Fruit fly (Drosophila melanogaster) whole organism, embryonic: ENCODE measurements around the gene CG2278.
A peak's percentile ranks its signal among the peaks of the same experiment; 100 is the strongest.

Experiments used
- ATbp ChIP-seq: fragments of 200-800 bp; sonication (Bioruptor generic); optimal IDR thresholded peaks from 2 replicates; lab custom pipeline; 2017; ENCODE audit warnings: missing biosample characterization, mild to moderate bottlenecking, missing genetic modification characterization, missing genetic modification reagents
- Aef1 ChIP-seq: fragments of 200-800 bp; sonication (Bioruptor generic); IDR thresholded peaks from 3 replicates; pipeline ENCODE4 v1.3.6; 2022; ENCODE audit warnings: missing biosample characterization, missing genetic modification characterization
- Antp ChIP-seq: fragments of 200-800 bp; sonication (Bioruptor generic); optimal IDR thresholded peaks from 3 replicates; lab custom pipeline; 2016; ENCODE audit warnings: missing biosample characterization, missing genetic modification characterization
- BtbVII ChIP-seq: fragments of 200-800 bp; sonication (Bioruptor generic); optimal IDR thresholded peaks from 3 replicates; lab custom pipeline; 2017; ENCODE audit warnings: missing biosample characterization, mild to moderate bottlenecking, missing genetic modification characterization
- CG10267 ChIP-seq: fragments of 200-800 bp; sonication (Bioruptor generic); optimal IDR thresholded peaks from 2 replicates; lab custom pipeline; 2018; ENCODE audit warnings: missing biosample characterization, mild to moderate bottlenecking, missing genetic modification characterization, moderate library complexity
- CG11696 ChIP-seq: fragments of 200-800 bp; sonication (Bioruptor generic); IDR thresholded peaks from 2 replicates; pipeline ENCODE4 v1.3.6; 2022; ENCODE audit warnings: missing biosample characterization, missing genetic modification characterization
- CG13287 ChIP-seq: fragments of 200-800 bp; sonication (Bioruptor generic); IDR thresholded peaks from 2 replicates; pipeline ENCODE4 v1.3.6; 2022; ENCODE audit warnings: missing biosample characterization, missing genetic modification characterization; ENCODE audit not compliant: partially characterized antibody
- CG14860 ChIP-seq: fragments of 200-800 bp; sonication (Bioruptor generic); IDR thresholded peaks from 3 replicates; pipeline ENCODE4 v1.3.6; 2022; ENCODE audit warnings: missing biosample characterization, missing genetic modification characterization; ENCODE audit not compliant: partially characterized antibody
- CG15269 ChIP-seq: fragments of 200-800 bp; sonication (Bioruptor generic); optimal IDR thresholded peaks from 2 replicates; lab custom pipeline; 2018; ENCODE audit warnings: missing biosample characterization, mild to moderate bottlenecking, missing genetic modification characterization, moderate library complexity
- CG1832 ChIP-seq: fragments of 200-800 bp; sonication (Bioruptor generic); optimal IDR thresholded peaks from 2 replicates; lab custom pipeline; 2017; ENCODE audit warnings: missing biosample characterization, mild to moderate bottlenecking, missing genetic modification characterization, inconsistent platforms
- CG2120 ChIP-seq: fragments of 200-800 bp; sonication (Bioruptor generic); optimal IDR thresholded peaks from 3 replicates; lab custom pipeline; 2016; ENCODE audit warnings: missing biosample characterization, missing genetic modification characterization
- CG31441 ChIP-seq: fragments of 200-800 bp; sonication (Bioruptor generic); IDR thresholded peaks from 2 replicates; pipeline ENCODE4 v1.3.6; 2022; ENCODE audit warnings: missing biosample characterization, missing genetic modification characterization
- CG3281 ChIP-seq: fragments of 200-800 bp; sonication (Bioruptor generic); optimal IDR thresholded peaks from 3 replicates; lab custom pipeline; 2017; ENCODE audit warnings: missing biosample characterization, mild to moderate bottlenecking, missing genetic modification characterization
- CG34422 ChIP-seq: fragments of 200-800 bp; sonication (Bioruptor generic); IDR thresholded peaks from 3 replicates; pipeline ENCODE4 v1.3.6; 2022; ENCODE audit warnings: missing biosample characterization, missing genetic modification characterization
- CG4820 ChIP-seq: fragments of 200-800 bp; sonication (Bioruptor generic); optimal IDR thresholded peaks from 3 replicates; lab custom pipeline; 2016; ENCODE audit warnings: missing biosample characterization, missing genetic modification characterization
- CG6272 ChIP-seq: fragments of 200-800 bp; sonication (Bioruptor generic); IDR thresholded peaks from 2 replicates; pipeline ENCODE4 v1.3.6; 2022; ENCODE audit warnings: missing biosample characterization, missing genetic modification characterization
- CG6683 ChIP-seq: fragments of 200-800 bp; sonication (Bioruptor generic); optimal IDR thresholded peaks from 2 replicates; lab custom pipeline; 2017; ENCODE audit warnings: missing biosample characterization, mild to moderate bottlenecking, missing genetic modification characterization, missing genetic modification reagents
- CG7372 ChIP-seq: fragments of 200-800 bp; sonication (Bioruptor generic); IDR thresholded peaks from 2 replicates; pipeline ENCODE4 v1.3.6; 2022; ENCODE audit warnings: missing biosample characterization, missing genetic modification characterization
- CG7839 ChIP-seq: fragments of 200-800 bp; sonication (Bioruptor generic); optimal IDR thresholded peaks from 3 replicates; lab custom pipeline; 2018; ENCODE audit warnings: missing biosample characterization, mild to moderate bottlenecking, missing genetic modification characterization, moderate library complexity
- CG7963 ChIP-seq: fragments of 200-800 bp; sonication (Bioruptor generic); IDR thresholded peaks from 3 replicates; pipeline ENCODE4 v1.3.6; 2022; ENCODE audit warnings: missing biosample characterization, missing genetic modification characterization; ENCODE audit not compliant: partially characterized antibody
- CG8359 ChIP-seq: fragments of 200-800 bp; sonication (Bioruptor generic); optimal IDR thresholded peaks from 2 replicates; lab custom pipeline; 2017; ENCODE audit warnings: missing biosample characterization, mild to moderate bottlenecking, missing genetic modification characterization, borderline replicate concordance
- CG9609 ChIP-seq: fragments of 200-800 bp; sonication (Bioruptor generic); optimal IDR thresholded peaks from 3 replicates; lab custom pipeline; 2016; ENCODE audit warnings: missing biosample characterization, missing genetic modification characterization
- CG9727 ChIP-seq: fragments of 200-800 bp; sonication (Bioruptor generic); optimal IDR thresholded peaks from 3 replicates; lab custom pipeline; 2017; ENCODE audit warnings: missing biosample characterization, mild to moderate bottlenecking, missing genetic modification characterization
- CG9932 ChIP-seq: fragments of 200-800 bp; sonication (Bioruptor generic); IDR thresholded peaks from 2 replicates; pipeline ENCODE4 v1.3.6; 2022; ENCODE audit warnings: missing biosample characterization, missing genetic modification characterization
- Doc3 ChIP-seq: fragments of 200-800 bp; sonication (Bioruptor generic); IDR thresholded peaks from 3 replicates; pipeline ENCODE4 v1.3.6; 2022; ENCODE audit warnings: missing biosample characterization, missing genetic modification characterization; ENCODE audit not compliant: partially characterized antibody
- HLH54F ChIP-seq: fragments of 200-800 bp; sonication (Bioruptor generic); optimal IDR thresholded peaks from 3 replicates; lab custom pipeline; 2016; ENCODE audit warnings: missing biosample characterization, missing genetic modification characterization
- Hmr ChIP-seq: fragments of 200-800 bp; sonication (Bioruptor generic); optimal IDR thresholded peaks from 3 replicates; lab custom pipeline; 2017; ENCODE audit warnings: mild to moderate bottlenecking, missing biosample characterization, missing genetic modification reagents, missing genetic modification characterization
- Hr78 ChIP-seq, 2 experiments: fragments of 200-800 bp in 1 of 2; fragments of >200 bp in 1 of 2; sonication (Bioruptor generic) in 1 of 2; optimal IDR thresholded peaks; 2 replicates each; lab custom pipeline; 2017 to 2019; ENCODE audit warnings: missing biosample characterization in 2 of 2, missing genetic modification characterization in 2 of 2, mild to moderate bottlenecking in 1 of 2, moderate library complexity in 1 of 2
- Mad ChIP-seq: fragments of 200-800 bp; sonication (Bioruptor generic); optimal IDR thresholded peaks from 2 replicates; lab custom pipeline; 2016; ENCODE audit warnings: missing biosample characterization, missing genetic modification characterization
- Max ChIP-seq: fragments of 200-800 bp; sonication (Bioruptor generic); optimal IDR thresholded peaks from 2 replicates; lab custom pipeline; 2016; ENCODE audit warnings: missing biosample characterization, mild to moderate bottlenecking, missing genetic modification characterization
- Med ChIP-seq: fragments of 200-800 bp; sonication (Bioruptor generic); peaks from one replicate; lab custom pipeline; 2016; ENCODE audit warnings: missing biosample characterization, missing genetic modification characterization, mild to moderate bottlenecking, inconsistent platforms, moderate library complexity
- Meics ChIP-seq: fragments of 200-800 bp; sonication (Bioruptor generic); optimal IDR thresholded peaks from 2 replicates; lab custom pipeline; 2017; ENCODE audit warnings: missing biosample characterization, mild to moderate bottlenecking, missing genetic modification characterization
- Myb ChIP-seq: fragments of 200-800 bp; sonication (Bioruptor generic); optimal IDR thresholded peaks from 2 replicates; lab custom pipeline; 2016; ENCODE audit warnings: missing biosample characterization, missing genetic modification characterization
- Sox100B ChIP-seq: fragments of 200-800 bp; sonication (Bioruptor generic); optimal IDR thresholded peaks from 3 replicates; lab custom pipeline; 2018; ENCODE audit warnings: missing biosample characterization, mild to moderate bottlenecking, missing genetic modification characterization
- Sox102F ChIP-seq: fragments of 200-800 bp; sonication (Bioruptor generic); optimal IDR thresholded peaks from 2 replicates; lab custom pipeline; 2018; ENCODE audit warnings: missing biosample characterization, mild to moderate bottlenecking, missing genetic modification characterization, moderate library complexity
- Xrp1 ChIP-seq: fragments of 200-800 bp; sonication (Bioruptor generic); IDR thresholded peaks from 2 replicates; pipeline ENCODE4 v1.3.6; 2022; ENCODE audit warnings: missing biosample characterization, missing genetic modification characterization
- chif ChIP-seq, 2 experiments: fragments of 200-800 bp; sonication (Bioruptor generic); optimal IDR thresholded peaks; 3 replicates each; lab custom pipeline; 2016; ENCODE audit warnings: missing biosample characterization in 2 of 2, missing genetic modification characterization in 2 of 2
- dmrt99B ChIP-seq: fragments of 200-800 bp; sonication (Bioruptor generic); optimal IDR thresholded peaks from 2 replicates; lab custom pipeline; 2018; ENCODE audit warnings: missing biosample characterization, mild to moderate bottlenecking, missing genetic modification characterization, moderate library complexity
- dpn ChIP-seq, 2 experiments: fragments of 200-800 bp; sonication (Bioruptor generic); optimal IDR thresholded peaks; 3 replicates each; lab custom pipeline; 2016; ENCODE audit warnings: missing biosample characterization in 2 of 2, missing genetic modification characterization in 2 of 2
- exex ChIP-seq: fragments of 200-800 bp; sonication (Bioruptor generic); optimal IDR thresholded peaks from 4 replicates; lab custom pipeline; 2018; ENCODE audit warnings: missing biosample characterization, mild to moderate bottlenecking, missing genetic modification characterization, moderate library complexity
- fru ChIP-seq: fragments of >200 bp; optimal IDR thresholded peaks from 2 replicates; lab custom pipeline; 2017
- h ChIP-seq: fragments of >200 bp; optimal IDR thresholded peaks from 2 replicates; lab custom pipeline; 2017
- her ChIP-seq: fragments of 200-800 bp; sonication (Bioruptor generic); optimal IDR thresholded peaks from 2 replicates; lab custom pipeline; 2016; ENCODE audit warnings: missing biosample characterization, missing genetic modification characterization
- jing ChIP-seq: fragments of 200-800 bp; sonication (Bioruptor generic); optimal IDR thresholded peaks from 2 replicates; lab custom pipeline; 2018; ENCODE audit warnings: missing biosample characterization, mild to moderate bottlenecking, missing genetic modification characterization
- klu ChIP-seq: fragments of 200-800 bp; sonication (Bioruptor generic); IDR thresholded peaks from 2 replicates; pipeline ENCODE4 v1.3.6; 2022; ENCODE audit warnings: missing biosample characterization, missing genetic modification characterization
- mirr ChIP-seq: fragments of 200-800 bp; sonication (Bioruptor generic); optimal IDR thresholded peaks from 3 replicates; lab custom pipeline; 2018; ENCODE audit warnings: missing biosample characterization, mild to moderate bottlenecking, missing genetic modification characterization
- odd ChIP-seq: fragments of 200-800 bp; sonication (Bioruptor generic); optimal IDR thresholded peaks from 2 replicates; lab custom pipeline; 2017; ENCODE audit warnings: missing biosample characterization, mild to moderate bottlenecking, missing genetic modification characterization
- pfk ChIP-seq: fragments of 200-800 bp; sonication (Bioruptor generic); optimal IDR thresholded peaks from 2 replicates; lab custom pipeline; 2018; ENCODE audit warnings: missing biosample characterization, mild to moderate bottlenecking, missing genetic modification characterization, moderate library complexity
- unc-4 ChIP-seq: fragments of 200-800 bp; sonication (Bioruptor generic); IDR thresholded peaks from 2 replicates; pipeline ENCODE4 v1.3.6; 2022; ENCODE audit warnings: missing biosample characterization, missing genetic modification characterization; ENCODE audit not compliant: partially characterized antibody

CG2278 gene

dm6 chrX:8141353-8142066, 28.6 kb downstream of the CG2278 start (continued):
- TF ChIP-seq CG31441 (GFP tag; lab: Robert Waterston, UW) = no peak
- peak; percentile 77; the same call in 2 of the 3 replicates for TF ChIP-seq CG34422 (GFP tag; lab: Robert Waterston, UW)
- no peak for TF ChIP-seq CG10267 (tag; lab: Kevin White, UChicago)
- TF ChIP-seq her (GFP tag; lab: Kevin White, UChicago) = peak; percentile 29
- peak; percentile 3 for TF ChIP-seq mirr (GFP tag; lab: Kevin White, UChicago)
- peak; percentile 29 for TF ChIP-seq Hmr (GFP tag; lab: Kevin White, UChicago)
- peak; percentile 24 for TF ChIP-seq dmrt99B (tag; lab: Kevin White, UChicago)
- TF ChIP-seq CG11696 (GFP tag; lab: Robert Waterston, UW) = no peak
- no peak for TF ChIP-seq chif (GFP tag; optimal IDR thresholded peaks at IDR 0.05; lab: Kevin White, UChicago)
- TF ChIP-seq pfk = peak; percentile 13
- no peak for TF ChIP-seq CG7963
- peak; percentile 45; the same call in 2 of the 3 replicates for TF ChIP-seq Aef1 (GFP tag; lab: Robert Waterston, UW)
- TF ChIP-seq h (lab: Kevin White, UChicago) = no peak
- TF ChIP-seq CG4820 (GFP tag; lab: Kevin White, UChicago) = peak; percentile 15
- peak; percentile 28 for TF ChIP-seq Antp (GFP tag; lab: Kevin White, UChicago)
- peak; percentile 91 for TF ChIP-seq CG1832 (GFP tag; lab: Kevin White, UChicago)
- TF ChIP-seq Med (GFP tag; lab: Kevin White, UChicago) = peak; percentile 83
- no peak for TF ChIP-seq Doc3 (GFP tag; lab: Robert Waterston, UW)
- TF ChIP-seq CG14860 = no peak
- TF ChIP-seq CG6683 (GFP tag; lab: Kevin White, UChicago) = peak; percentile 0
- TF ChIP-seq CG6272 (GFP tag; lab: Robert Waterston, UW) = no peak
- TF ChIP-seq CG8359 (GFP tag; lab: Kevin White, UChicago) = no peak
- no peak for TF ChIP-seq CG13287 (GFP tag; lab: Robert Waterston, UW)
- no peak for TF ChIP-seq ATbp (GFP tag; lab: Kevin White, UChicago)
- no peak for TF ChIP-seq klu (GFP tag; lab: Robert Waterston, UW)
- peak; percentile 22 for TF ChIP-seq Myb
- TF ChIP-seq Sox102F (GFP tag; lab: Kevin White, UChicago) = peak; percentile 11
- TF ChIP-seq dpn (GFP tag; optimal IDR thresholded peaks at IDR 0.05; lab: Kevin White, UChicago) = peak in 1 of 2 experiments; percentile 57
- no peak for TF ChIP-seq Max (GFP tag; lab: Kevin White, UChicago)
- TF ChIP-seq jing = no peak
- TF ChIP-seq BtbVII (GFP tag; lab: Kevin White, UChicago) = no peak
- TF ChIP-seq CG9727 (GFP tag; lab: Kevin White, UChicago) = peak; percentile 42
- peak; percentile 23 for TF ChIP-seq HLH54F (GFP tag; lab: Kevin White, UChicago)
- peak; percentile 31 for TF ChIP-seq CG3281
- TF ChIP-seq fru = no peak
- peak; percentile 9 for TF ChIP-seq Sox100B (GFP tag; lab: Kevin White, UChicago)
- no peak for TF ChIP-seq CG7372
- TF ChIP-seq exex = no peak
- peak; percentile 3 for TF ChIP-seq CG15269
- no peak for TF ChIP-seq CG9609 (GFP tag; lab: Kevin White, UChicago)
- TF ChIP-seq Xrp1 (GFP tag; lab: Robert Waterston, UW) = peak; percentile 21; the same call in 1 of the 2 replicates
- peak; percentile 90 for TF ChIP-seq CG2120
- peak; percentile 37; the same call in 1 of the 2 replicates for TF ChIP-seq CG9932 (GFP tag; lab: Robert Waterston, UW)
- TF ChIP-seq CG7839 (tag; lab: Kevin White, UChicago) = peak; percentile 17
- peak; percentile 19 for TF ChIP-seq Mad (GFP tag; lab: Kevin White, UChicago)
- TF ChIP-seq odd (GFP tag; lab: Kevin White, UChicago) = no peak
- peak; percentile 24 for TF ChIP-seq Meics
- no peak for TF ChIP-seq Hr78 (GFP tag; optimal IDR thresholded peaks at IDR 0.05; lab: Kevin White, UChicago)
- 0 out of 2 replicates have a peak, but pooled peaks have one; percentile 8 for TF ChIP-seq unc-4 (GFP tag; lab: Robert Waterston, UW)
